Worm (Caenorhabditis elegans) whole organism, young adult: ENCODE measurements around the gene F13E9.12.

Experiments used
- B0261.1 ChIP-seq: sonication (generic microtip); optimal IDR thresholded peaks from 2 replicates; lab custom pipeline; 2016; ENCODE audit warnings: mild to moderate bottlenecking, missing genetic modification characterization, moderate library complexity, missing compliant biosample characterization
- ama-1 ChIP-seq, 3 experiments: fragments of 150-350 bp in 1 of 3; sonication (generic microtip) in 2 of 3; optimal IDR thresholded peaks; 2 replicates each; lab custom pipeline; 2014 to 2018; ENCODE audit warnings: missing biosample characterization in 2 of 3, missing genetic modification characterization in 2 of 3, missing genetic modification reagents in 2 of 3
- ccch-3 ChIP-seq: fragments of 200-800 bp; sonication (Bioruptor generic); optimal IDR thresholded peaks from 2 replicates; lab custom pipeline; 2018; ENCODE audit warnings: mild to moderate bottlenecking, missing genetic modification characterization, missing compliant biosample characterization
- ceh-40 ChIP-seq: fragments of 200-800 bp; sonication (Bioruptor generic); IDR thresholded peaks from 2 replicates; pipeline ENCODE4 v1.3.6; 2022; ENCODE audit warnings: missing genetic modification characterization, missing compliant biosample characterization
- dpl-1 ChIP-seq: fragments of 150-350 bp; optimal IDR thresholded peaks from 2 replicates; lab custom pipeline; 2014; ENCODE audit warnings: missing biosample characterization, missing genetic modification reagents, missing genetic modification characterization
- madf-10 ChIP-seq: sonication (generic microtip); optimal IDR thresholded peaks from 2 replicates; lab custom pipeline; 2016; ENCODE audit warnings: mild to moderate bottlenecking, missing genetic modification characterization, missing compliant biosample characterization
- nhr-80 ChIP-seq: sonication (generic microtip); optimal IDR thresholded peaks from 2 replicates; lab custom pipeline; 2016; ENCODE audit warnings: missing genetic modification characterization, missing compliant biosample characterization
- snpc-1.3 ChIP-seq: sonication (generic microtip); optimal IDR thresholded peaks from 2 replicates; lab custom pipeline; 2017; ENCODE audit warnings: missing genetic modification characterization, mild to moderate bottlenecking, missing compliant biosample characterization, antibody characterized with exemption, moderate library complexity, missing genotype, missing genetic modification reagents; ENCODE audit not compliant: insufficient read depth

DNA sequence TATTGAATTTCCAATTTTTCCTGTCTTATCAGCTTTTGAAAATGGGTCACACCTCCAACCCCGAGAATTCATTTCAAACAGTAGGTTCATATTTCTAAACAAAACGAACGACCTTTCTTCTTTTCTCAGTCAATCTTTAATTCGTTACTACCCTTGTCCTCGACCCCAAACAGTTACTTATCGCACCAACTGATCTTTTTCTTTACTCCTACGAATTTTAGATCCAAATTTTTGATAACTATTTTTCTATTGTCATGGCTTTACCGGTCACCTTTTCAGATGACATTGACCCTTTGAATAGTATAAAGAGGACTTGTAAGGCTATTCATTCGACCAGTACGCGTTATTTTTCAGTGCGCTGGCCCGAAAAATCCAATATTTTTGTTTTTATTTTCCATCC, 41.7 kb upstream of the F13E9.12 start:
- TF ChIP-seq B0261.1 (tag; lab: Kevin White, UChicago) (no peak), ceh-40 (no peak), ama-1 (optimal IDR thresholded peaks at IDR 0.05; lab: Kevin White, UChicago) (no peak), ama-1 (GFP tag; optimal IDR thresholded peaks at IDR 0.05; lab: Kevin White, UChicago) (no peak), ccch-3 (no peak), nhr-80 (no peak), madf-10 (tag; lab: Kevin White, UChicago) (no peak), dpl-1 (GFP tag; lab: Kevin White, UChicago) (no peak), snpc-1.3 (tag; lab: Kevin White, UChicago) (no peak)
